Fruit fly (Drosophila melanogaster) S2 (cell line): ENCODE measurements around the gene CG8564.

ENCODE experiments used
- CG8478 ChIP-seq: fragments of >200 bp; optimal IDR thresholded peaks from 2 replicates; lab custom pipeline; 2018
- CTCF ChIP-seq, 2 experiments: fragments of >200 bp; optimal IDR thresholded peaks; 2 replicates each; lab custom pipeline; 2018

DNA sequence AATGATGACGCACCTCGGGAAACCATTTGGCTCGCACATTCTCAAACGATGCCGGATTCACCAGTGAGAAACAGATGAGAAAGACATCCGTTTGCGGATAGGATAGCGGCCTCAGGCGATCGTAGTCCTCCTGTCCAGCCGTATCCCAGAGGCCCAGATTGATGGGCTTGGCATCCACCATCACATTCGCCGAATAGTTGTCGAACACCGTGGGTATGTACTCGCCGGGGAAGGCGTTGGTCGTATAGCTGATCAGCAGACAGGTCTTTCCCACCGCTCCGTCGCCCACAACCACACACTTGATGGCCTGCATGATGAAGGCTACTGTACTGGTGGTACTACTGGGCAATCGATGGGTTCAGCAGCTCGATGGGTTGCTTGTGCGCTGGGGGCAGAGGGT, 46.5 kb upstream of the CG8564 start:
- TF ChIP-seq CG8478 (lab: Kevin White, UChicago) (no peak), CTCF (optimal IDR thresholded peaks at IDR 0.05; lab: Kevin White, UChicago) (no peak)
